Worm (Caenorhabditis elegans): ENCODE results near the gene rheb-1.

- TF ChIP-seq ztf-28 (GFP tag; IDR thresholded peaks at IDR 0.05) = no peak
- TF ChIP-seq unc-62 (GFP tag; optimal IDR thresholded peaks at IDR 0.05) = no peak
- no peak for TF ChIP-seq zim-3 (tag; optimal IDR thresholded peaks at IDR 0.05)
- no peak for TF ChIP-seq somi-1 (GFP tag; optimal IDR thresholded peaks at IDR 0.05)
- no peak for TF ChIP-seq nfya-1 (tag; optimal IDR thresholded peaks at IDR 0.05; ENCODE audit: borderline replicate concordance, insufficient read depth)
- no peak for TF ChIP-seq ztf-3 (GFP tag; optimal IDR thresholded peaks at IDR 0.05)
- no peak for TF ChIP-seq lsy-27 (tag; optimal IDR thresholded peaks at IDR 0.05; ENCODE audit: borderline replicate concordance, insufficient read depth)
- no peak for TF ChIP-seq nfyb-1 (GFP tag; IDR thresholded peaks at IDR 0.05)
- no peak for TF ChIP-seq snpc-3.4 (tag; optimal IDR thresholded peaks at IDR 0.05)
- TF ChIP-seq ama-1 (optimal IDR thresholded peaks at IDR 0.05) = no peak
- no peak for TF ChIP-seq ama-1 (GFP tag; optimal IDR thresholded peaks at IDR 0.05)
- no peak for TF ChIP-seq F39B2.1 (GFP tag; IDR thresholded peaks at IDR 0.05)
- TF ChIP-seq die-1 (tag; optimal IDR thresholded peaks at IDR 0.05) = no peak
- no peak for TF ChIP-seq nhr-90 (tag; optimal IDR thresholded peaks at IDR 0.05)
Observed at ce11 chrIII:9501072-9501471, 45.2 kb upstream of the rheb-1 start.
